Fruit fly (Drosophila melanogaster): ENCODE results near the gene CG10681.

Gene CG10681

DNA sequence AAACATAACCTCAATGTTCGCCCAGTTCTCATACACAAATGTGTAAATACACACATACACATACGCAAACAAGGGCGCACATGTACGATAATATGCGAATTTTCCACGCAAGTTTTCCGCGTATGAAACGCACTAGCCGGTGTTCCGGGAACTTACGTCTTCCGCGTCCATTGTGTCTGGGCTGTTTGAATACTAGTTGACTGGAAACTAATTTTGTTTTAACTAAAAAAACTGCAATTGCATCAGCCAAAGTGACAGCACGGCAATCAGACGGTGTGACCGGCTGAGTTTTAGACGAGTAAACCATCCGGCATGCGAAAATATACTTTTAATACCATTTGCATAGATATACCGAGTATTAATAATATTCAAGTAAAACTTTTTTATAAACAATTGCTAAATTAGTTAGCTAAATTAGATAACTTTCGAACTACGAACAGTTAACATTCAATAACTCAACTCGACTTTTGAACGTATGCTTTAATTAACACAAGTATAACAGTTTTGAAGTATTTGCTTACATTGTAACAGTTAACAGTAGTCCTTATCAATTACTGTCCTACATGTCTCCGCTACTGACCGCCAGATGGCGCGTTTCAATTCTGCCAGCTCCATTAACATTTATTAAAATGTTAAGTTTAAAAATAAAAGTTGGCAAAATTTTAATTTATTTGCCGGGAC lies 25.3 kb downstream of the CG10681 start, which contains the start of gene eIF2beta (continued):
- TF ChIP-seq CG7745 (tag; optimal IDR thresholded peaks at IDR 0.05) (no peak), CG8765 (GFP tag; IDR thresholded peaks at IDR 0.05) (no peak), fru (optimal IDR thresholded peaks at IDR 0.05) (no peak), CG15696 (tag; optimal IDR thresholded peaks at IDR 0.05) (peak; percentile 18), psq (GFP tag; optimal IDR thresholded peaks at IDR 0.05) (no peak), Jarid2 (GFP tag; optimal IDR thresholded peaks at IDR 0.05) (peak; percentile 8), org-1 (GFP tag; optimal IDR thresholded peaks at IDR 0.05) (no peak), CG11398 (GFP tag; optimal IDR thresholded peaks at IDR 0.05) (no peak), Dbx (GFP tag; IDR thresholded peaks at IDR 0.05) (no peak), ems (GFP tag; optimal IDR thresholded peaks at IDR 0.05) (no peak), schlank (tag; optimal IDR thresholded peaks at IDR 0.05) (no peak), Eip74EF (GFP tag; optimal IDR thresholded peaks at IDR 0.05) (no peak), Sry-β (GFP tag; optimal IDR thresholded peaks at IDR 0.05) (peak; percentile 19), bigmax (GFP tag; optimal IDR thresholded peaks at IDR 0.05) (peak; percentile 100), CG17359 (tag; optimal IDR thresholded peaks at IDR 0.05) (peak; percentile 45), CG6683 (GFP tag; optimal IDR thresholded peaks at IDR 0.05) (no peak), sna (GFP tag; IDR thresholded peaks at IDR 0.05; ENCODE audit: partially characterized antibody) (no peak), CHES-1-like (GFP tag; optimal IDR thresholded peaks at IDR 0.05) (no peak), B-H1 (GFP tag; IDR thresholded peaks at IDR 0.05) (no peak; the same call in 2 of the 3 replicates), CG10274 (GFP tag; optimal IDR thresholded peaks at IDR 0.05) (no peak), CG3065 (GFP tag; optimal IDR thresholded peaks at IDR 0.05) (no peak), pita (GFP tag; optimal IDR thresholded peaks at IDR 0.05) (no peak), Elba2 (GFP tag; optimal IDR thresholded peaks at IDR 0.05) (no peak), CG33557 (GFP tag; optimal IDR thresholded peaks at IDR 0.05) (peak; percentile 29), chm (GFP tag; IDR thresholded peaks at IDR 0.05) (no peak; the same call in 1 of the 2 replicates), lilli (GFP tag; optimal IDR thresholded peaks at IDR 0.05) (peak; percentile 14), CG12391 (tag; optimal IDR thresholded peaks at IDR 0.05) (peak; percentile 44), C15 (GFP tag; IDR thresholded peaks at IDR 0.05) (no peak), Hmx (GFP tag; optimal IDR thresholded peaks at IDR 0.05) (no peak), CG7556 (GFP tag; optimal IDR thresholded peaks at IDR 0.05) (no peak), CG8281 (tag; optimal IDR thresholded peaks at IDR 0.05) (no peak), stwl (tag; optimal IDR thresholded peaks at IDR 0.05) (peak; percentile 46), Mes4 (GFP tag; optimal IDR thresholded peaks at IDR 0.05) (peak; percentile 39), sima (GFP tag; optimal IDR thresholded peaks at IDR 0.05) (no peak), kni (GFP tag; optimal IDR thresholded peaks at IDR 0.05) (peak; percentile 79), ham (GFP tag; IDR thresholded peaks at IDR 0.05) (no peak), CG17568 (GFP tag; optimal IDR thresholded peaks at IDR 0.05) (no peak), Xrp1 (GFP tag; IDR thresholded peaks at IDR 0.05) (peak; percentile 24; the same call in 1 of the 2 replicates), Fer3 (tag; optimal IDR thresholded peaks at IDR 0.05) (peak; percentile 36), rib (GFP tag; IDR thresholded peaks at IDR 0.05) (0 out of 2 replicates have a peak, but pooled peaks have one; percentile 25), HLHmδ (GFP tag; optimal IDR thresholded peaks at IDR 0.05) (peak; percentile 57), CG7271 (tag; optimal IDR thresholded peaks at IDR 0.05) (no peak), HmgD (GFP tag; optimal IDR thresholded peaks at IDR 0.05) (no peak), CG5180 (GFP tag; optimal IDR thresholded peaks at IDR 0.05) (peak; percentile 8), CG31365 (tag; optimal IDR thresholded peaks at IDR 0.05) (peak; percentile 42)
